Fruit fly (Drosophila melanogaster): ENCODE data around the gene CG31036.
A peak's percentile ranks its signal among the peaks of the same experiment; 100 is the strongest.

Gene CG31036

DNA sequence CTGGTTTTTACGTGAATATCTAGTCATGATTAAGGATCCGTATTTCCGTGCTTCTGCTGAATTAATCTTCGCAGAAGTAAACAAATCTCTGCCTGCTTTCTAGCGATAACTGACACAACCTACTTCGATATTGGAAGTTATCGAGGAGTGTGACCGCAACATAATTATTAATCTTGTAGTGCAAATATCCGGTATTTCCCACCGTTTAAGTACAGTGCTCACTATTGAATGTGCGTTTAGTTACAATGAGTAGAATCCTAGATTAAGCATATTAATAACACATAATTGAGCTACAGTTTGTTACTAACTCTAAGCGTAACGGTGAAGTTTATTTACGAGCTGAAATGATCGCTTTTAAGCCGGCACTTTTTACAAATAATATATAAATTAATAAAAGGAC is 48.1 kb upstream of the CG31036 start (continued):
- TF ChIP-seq usp (GFP tag; optimal IDR thresholded peaks at IDR 0.05) = no peak
- TF ChIP-seq CG34224 (GFP tag; IDR thresholded peaks at IDR 0.05; ENCODE audit: partially characterized antibody) = peak; percentile 58
- TF ChIP-seq C15 (GFP tag; IDR thresholded peaks at IDR 0.05) = no peak
- TF ChIP-seq CG10543 (GFP tag; optimal IDR thresholded peaks at IDR 0.05) = peak; percentile 42
- no peak for TF ChIP-seq Abd-B (GFP tag; optimal IDR thresholded peaks at IDR 0.05)
- peak; percentile 13; the same call in 1 of the 3 replicates for TF ChIP-seq Aef1 (GFP tag; IDR thresholded peaks at IDR 0.05)
- TF ChIP-seq pan (optimal IDR thresholded peaks at IDR 0.05) = no peak
- TF ChIP-seq pan (GFP tag; optimal IDR thresholded peaks at IDR 0.05 in 1 of 2, IDR thresholded peaks at IDR 0.05 in 1 of 2) = peak in 1 of 2 experiments; percentile 65
- no peak for TF ChIP-seq tio (GFP tag; optimal IDR thresholded peaks at IDR 0.05)
- no peak for TF ChIP-seq Atf3 (GFP tag; optimal IDR thresholded peaks at IDR 0.05)
- TF ChIP-seq croc (GFP tag; conservative IDR thresholded peaks at IDR 0.05) = no peak
- no peak for TF ChIP-seq CG6854 (GFP tag; optimal IDR thresholded peaks at IDR 0.05)
- TF ChIP-seq Hey (tag; optimal IDR thresholded peaks at IDR 0.05) = no peak
- TF ChIP-seq Max (GFP tag; optimal IDR thresholded peaks at IDR 0.05) = no peak
- peak; percentile 67 for TF ChIP-seq lilli (GFP tag; optimal IDR thresholded peaks at IDR 0.05)
- peak; percentile 76 for TF ChIP-seq Dref (GFP tag; IDR thresholded peaks at IDR 0.05)
- TF ChIP-seq pum (GFP tag; optimal IDR thresholded peaks at IDR 0.05) = no peak
- peak; percentile 16 for TF ChIP-seq Mad (GFP tag; optimal IDR thresholded peaks at IDR 0.05)
- TF ChIP-seq scrt (GFP tag; optimal IDR thresholded peaks at IDR 0.05) = no peak
- TF ChIP-seq ems (GFP tag; optimal IDR thresholded peaks at IDR 0.05) = no peak
- TF ChIP-seq CG17359 (tag; optimal IDR thresholded peaks at IDR 0.05) = peak; percentile 50
- no peak for TF ChIP-seq tap (tag; optimal IDR thresholded peaks at IDR 0.05)
- peak; percentile 3 for TF ChIP-seq CG9437 (GFP tag; optimal IDR thresholded peaks at IDR 0.05)
- TF ChIP-seq NfI (GFP tag; optimal IDR thresholded peaks at IDR 0.05) = peak; percentile 61
- no peak for TF ChIP-seq Side (GFP tag; optimal IDR thresholded peaks at IDR 0.05)
- no peak for TF ChIP-seq CG11695 (GFP tag; IDR thresholded peaks at IDR 0.05)
- no peak; the same call in 1 of the 2 replicates for TF ChIP-seq CG31441 (GFP tag; IDR thresholded peaks at IDR 0.05)
- no peak for TF ChIP-seq CG1529 (GFP tag; optimal IDR thresholded peaks at IDR 0.05)
- peak; percentile 94 for TF ChIP-seq sens (GFP tag)
- TF ChIP-seq Ada2b (GFP tag; IDR thresholded peaks at IDR 0.05) = no peak
- TF ChIP-seq Gug (GFP tag; IDR thresholded peaks at IDR 0.05) = peak; percentile 38; the same call in 1 of the 4 replicates
- TF ChIP-seq Hmx (GFP tag; optimal IDR thresholded peaks at IDR 0.05) = no peak
- TF ChIP-seq ara (GFP tag; IDR thresholded peaks at IDR 0.05) = no peak
- TF ChIP-seq BEAF-32 (GFP tag; optimal IDR thresholded peaks at IDR 0.05) = peak; percentile 34
- TF ChIP-seq bcd (GFP tag; optimal IDR thresholded peaks at IDR 0.05) = peak; percentile 63
- peak; percentile 74 for TF ChIP-seq CG2120 (GFP tag; optimal IDR thresholded peaks at IDR 0.05)
- TF ChIP-seq Fer2 (tag; optimal IDR thresholded peaks at IDR 0.05) = no peak
- no peak for TF ChIP-seq CG4854 (GFP tag; optimal IDR thresholded peaks at IDR 0.05)
- TF ChIP-seq stc (GFP tag; IDR thresholded peaks at IDR 0.05) = no peak
- no peak for TF ChIP-seq Lpt (GFP tag; optimal IDR thresholded peaks at IDR 0.05)
- no peak for TF ChIP-seq CG8765 (GFP tag; IDR thresholded peaks at IDR 0.05)
- peak; percentile 90 for TF ChIP-seq Ets97D (GFP tag; optimal IDR thresholded peaks at IDR 0.05)
- TF ChIP-seq dmrt99B (tag; optimal IDR thresholded peaks at IDR 0.05) = no peak
- no peak for TF ChIP-seq crol (GFP tag; IDR thresholded peaks at IDR 0.05)
- peak; percentile 56; the same call in 2 of the 3 replicates for TF ChIP-seq zfh1 (GFP tag; IDR thresholded peaks at IDR 0.05)
- peak; percentile 23 for TF ChIP-seq CG4617 (GFP tag; optimal IDR thresholded peaks at IDR 0.05; ENCODE audit: borderline replicate concordance)
- TF ChIP-seq CG10959 (GFP tag; IDR thresholded peaks at IDR 0.05) = no peak
- no peak for TF ChIP-seq Usf (GFP tag; optimal IDR thresholded peaks at IDR 0.05)
- TF ChIP-seq inv (GFP tag; IDR thresholded peaks at IDR 0.05; ENCODE audit: partially characterized antibody) = no peak
- TF ChIP-seq MESR4 (GFP tag; optimal IDR thresholded peaks at IDR 0.05) = peak; percentile 63
- no peak for TF ChIP-seq tx (GFP tag; optimal IDR thresholded peaks at IDR 0.05)
- peak; percentile 49; the same call in 1 of the 2 replicates for TF ChIP-seq CG3847 (GFP tag; IDR thresholded peaks at IDR 0.05)
- no peak for TF ChIP-seq Atf-2 (GFP tag; optimal IDR thresholded peaks at IDR 0.05)
